Fruit fly (Drosophila melanogaster) whole organism, embryonic: ENCODE results near the gene CG11737.

ENCODE experiments used
- Bgb ChIP-seq: fragments of 200-800 bp; sonication (Bioruptor generic); IDR thresholded peaks from 2 replicates; pipeline ENCODE4 v1.3.6; 2022; ENCODE audit warnings: missing biosample characterization, missing genetic modification characterization; ENCODE audit not compliant: partially characterized antibody
- C15 ChIP-seq: fragments of 200-800 bp; sonication (Bioruptor generic); IDR thresholded peaks from 3 replicates; pipeline ENCODE4 v1.3.6; 2022; ENCODE audit warnings: missing biosample characterization, missing genetic modification characterization
- CG10979 ChIP-seq: fragments of 200-800 bp; sonication (Bioruptor generic); optimal IDR thresholded peaks from 2 replicates; lab custom pipeline; 2018; ENCODE audit warnings: missing biosample characterization, mild to moderate bottlenecking, missing genetic modification characterization, moderate library complexity
- CG11085 ChIP-seq: fragments of 200-800 bp; sonication (Bioruptor generic); IDR thresholded peaks from 2 replicates; pipeline ENCODE4 v1.3.6; 2022; ENCODE audit warnings: missing biosample characterization, missing genetic modification characterization
- CG11456 ChIP-seq: fragments of 200-800 bp; sonication (Bioruptor generic); IDR thresholded peaks from 3 replicates; pipeline ENCODE4 v1.3.6; 2022; ENCODE audit warnings: missing biosample characterization, missing genetic modification characterization
- CG15514 ChIP-seq: fragments of 200-800 bp; sonication (Bioruptor generic); optimal IDR thresholded peaks from 3 replicates; lab custom pipeline; 2017; ENCODE audit warnings: missing biosample characterization, missing genetic modification characterization, mild to moderate bottlenecking, moderate library complexity, missing genetic modification reagents
- CG17328 ChIP-seq: fragments of 200-800 bp; sonication (Bioruptor generic); IDR thresholded peaks from 2 replicates; pipeline ENCODE4 v1.3.6; 2022; ENCODE audit warnings: missing biosample characterization, missing genetic modification characterization
- CG17385 ChIP-seq: fragments of 200-800 bp; sonication (Bioruptor generic); optimal IDR thresholded peaks from 3 replicates; lab custom pipeline; 2018; ENCODE audit warnings: missing biosample characterization, mild to moderate bottlenecking, missing genetic modification characterization
- CG18599 ChIP-seq: fragments of 200-800 bp; sonication (Bioruptor generic); optimal IDR thresholded peaks from 3 replicates; lab custom pipeline; 2017; ENCODE audit warnings: missing biosample characterization, missing genetic modification characterization, mild to moderate bottlenecking, moderate library complexity, missing genetic modification reagents
- CG2202 ChIP-seq: fragments of 200-800 bp; sonication (Bioruptor generic); optimal IDR thresholded peaks from 2 replicates; lab custom pipeline; 2018; ENCODE audit warnings: missing biosample characterization, mild to moderate bottlenecking, missing genetic modification characterization
- CG3163 ChIP-seq: fragments of 200-800 bp; sonication (Bioruptor generic); optimal IDR thresholded peaks from 3 replicates; lab custom pipeline; 2016; ENCODE audit warnings: missing biosample characterization, missing genetic modification characterization
- CG5245 ChIP-seq: fragments of 200-800 bp; sonication (Bioruptor generic); optimal IDR thresholded peaks from 3 replicates; lab custom pipeline; 2016; ENCODE audit warnings: missing biosample characterization, missing genetic modification characterization
- CG5953 ChIP-seq: fragments of 200-800 bp; sonication (Bioruptor generic); IDR thresholded peaks from 2 replicates; pipeline ENCODE4 v1.3.6; 2022; ENCODE audit warnings: missing biosample characterization, missing genetic modification characterization
- CG6689 ChIP-seq: fragments of 200-800 bp; sonication (Bioruptor generic); IDR thresholded peaks from 2 replicates; pipeline ENCODE4 v1.3.6; 2022; ENCODE audit warnings: missing biosample characterization, missing genetic modification characterization
- CG6791 ChIP-seq: fragments of 200-800 bp; sonication (Bioruptor generic); IDR thresholded peaks from 3 replicates; pipeline ENCODE4 v1.3.6; 2022; ENCODE audit warnings: missing biosample characterization, missing genetic modification characterization; ENCODE audit not compliant: partially characterized antibody
- CG7271 ChIP-seq: fragments of 200-800 bp; sonication (Bioruptor generic); optimal IDR thresholded peaks from 2 replicates; lab custom pipeline; 2018; ENCODE audit warnings: missing biosample characterization, mild to moderate bottlenecking, missing genetic modification characterization, moderate library complexity
- CG7357 ChIP-seq: fragments of 200-800 bp; sonication (Bioruptor generic); IDR thresholded peaks from 3 replicates; pipeline ENCODE4 v1.3.6; 2022; ENCODE audit warnings: missing biosample characterization, missing genetic modification characterization
- CG7786 ChIP-seq: fragments of 200-800 bp; sonication (Bioruptor generic); optimal IDR thresholded peaks from 2 replicates; lab custom pipeline; 2016; ENCODE audit warnings: missing biosample characterization, missing genetic modification characterization
- CG9215 ChIP-seq: fragments of 200-800 bp; sonication (Bioruptor generic); IDR thresholded peaks from 2 replicates; pipeline ENCODE4 v1.3.6; 2022; ENCODE audit warnings: missing biosample characterization, missing genetic modification characterization
- CG9817 ChIP-seq: fragments of 200-800 bp; sonication (Bioruptor generic); optimal IDR thresholded peaks from 2 replicates; lab custom pipeline; 2018; ENCODE audit warnings: missing biosample characterization, mild to moderate bottlenecking, missing genetic modification characterization, moderate library complexity
- Dip3 ChIP-seq: fragments of 200-800 bp; sonication (Bioruptor generic); optimal IDR thresholded peaks from 3 replicates; lab custom pipeline; 2016; ENCODE audit warnings: missing biosample characterization, missing genetic modification characterization
- Dp ChIP-seq: fragments of 200-800 bp; sonication (Bioruptor generic); optimal IDR thresholded peaks from 2 replicates; lab custom pipeline; 2018; ENCODE audit warnings: missing biosample characterization, mild to moderate bottlenecking, missing genetic modification characterization, moderate library complexity
- H2.0 ChIP-seq: fragments of 200-800 bp; sonication (Bioruptor generic); IDR thresholded peaks from 2 replicates; pipeline ENCODE4 v1.3.6; 2022; ENCODE audit warnings: missing biosample characterization, missing genetic modification characterization
- Hmx ChIP-seq: fragments of 200-800 bp; sonication (Bioruptor generic); optimal IDR thresholded peaks from 2 replicates; lab custom pipeline; 2016; ENCODE audit warnings: missing biosample characterization, missing genetic modification characterization
- Hr3 ChIP-seq: fragments of 200-800 bp; sonication (Bioruptor generic); optimal IDR thresholded peaks from 3 replicates; lab custom pipeline; 2016; ENCODE audit warnings: missing biosample characterization, missing genetic modification characterization
- Jarid2 ChIP-seq: fragments of 200-800 bp; sonication (Bioruptor generic); optimal IDR thresholded peaks from 3 replicates; lab custom pipeline; 2017; ENCODE audit warnings: mild to moderate bottlenecking, missing biosample characterization, missing genetic modification reagents, missing genetic modification characterization
- MTF-1 ChIP-seq: fragments of 200-800 bp; sonication (Bioruptor generic); optimal IDR thresholded peaks from 2 replicates; lab custom pipeline; 2018; ENCODE audit warnings: missing biosample characterization, mild to moderate bottlenecking, missing genetic modification characterization, borderline replicate concordance
- NC2α ChIP-seq: fragments of 200-800 bp; sonication (Bioruptor generic); optimal IDR thresholded peaks from 2 replicates; lab custom pipeline; 2016; ENCODE audit warnings: missing biosample characterization, missing genetic modification characterization
- NK7.1 ChIP-seq: fragments of 200-800 bp; sonication (Bioruptor generic); optimal IDR thresholded peaks from 3 replicates; lab custom pipeline; 2016; ENCODE audit warnings: missing biosample characterization, missing genetic modification characterization
- Nf-YC ChIP-seq: fragments of 200-800 bp; optimal IDR thresholded peaks from 3 replicates; lab custom pipeline; 2019; ENCODE audit warnings: missing biosample characterization, mild to moderate bottlenecking, missing genetic modification characterization, moderate library complexity
- Rfx ChIP-seq: fragments of 200-800 bp; sonication (Bioruptor generic); IDR thresholded peaks from 2 replicates; pipeline ENCODE4 v1.3.6; 2022; ENCODE audit warnings: missing biosample characterization, missing genetic modification characterization
- YL-1 ChIP-seq: fragments of 200-800 bp; sonication (Bioruptor generic); optimal IDR thresholded peaks from 3 replicates; lab custom pipeline; 2017; ENCODE audit warnings: missing biosample characterization, mild to moderate bottlenecking, missing genetic modification characterization
- al ChIP-seq: fragments of 200-800 bp; sonication (Bioruptor generic); IDR thresholded peaks from 2 replicates; pipeline ENCODE4 v1.3.6; 2022; ENCODE audit warnings: missing biosample characterization, missing genetic modification characterization
- az2 ChIP-seq: fragments of 200-800 bp; sonication (Bioruptor generic); optimal IDR thresholded peaks from 3 replicates; lab custom pipeline; 2016; ENCODE audit warnings: missing biosample characterization, missing genetic modification characterization
- bab2 ChIP-seq: fragments of 200-800 bp; sonication (Bioruptor generic); optimal IDR thresholded peaks from 2 replicates; lab custom pipeline; 2016; ENCODE audit warnings: missing biosample characterization, missing genetic modification characterization
- bsh ChIP-seq, 2 experiments: fragments of 200-800 bp; sonication (Bioruptor generic); optimal IDR thresholded peaks; 2 replicates each; lab custom pipeline; 2017 to 2018; ENCODE audit warnings: mild to moderate bottlenecking in 2 of 2, missing biosample characterization in 2 of 2, missing genetic modification characterization in 2 of 2, moderate library complexity in 1 of 2
- cg ChIP-seq: fragments of 200-800 bp; sonication (Bioruptor generic); optimal IDR thresholded peaks from 3 replicates; lab custom pipeline; 2019; ENCODE audit warnings: missing biosample characterization, mild to moderate bottlenecking, missing genetic modification characterization, moderate library complexity
- danr ChIP-seq: fragments of 200-800 bp; sonication (Bioruptor generic); IDR thresholded peaks from 2 replicates; pipeline ENCODE4 v1.3.6; 2022; ENCODE audit warnings: missing biosample characterization, missing genetic modification characterization
- disco-r ChIP-seq: fragments of 200-800 bp; sonication (Bioruptor generic); optimal IDR thresholded peaks from 2 replicates; lab custom pipeline; 2016; ENCODE audit warnings: missing biosample characterization, missing genetic modification characterization
- eyg ChIP-seq: fragments of 200-800 bp; sonication (Bioruptor generic); optimal IDR thresholded peaks from 3 replicates; lab custom pipeline; 2016; ENCODE audit warnings: missing biosample characterization, missing genetic modification characterization
- fd102C ChIP-seq: fragments of 200-800 bp; sonication (Bioruptor generic); optimal IDR thresholded peaks from 2 replicates; lab custom pipeline; 2018; ENCODE audit warnings: missing biosample characterization, mild to moderate bottlenecking, missing genetic modification characterization, moderate library complexity
- fd64A ChIP-seq: fragments of 200-800 bp; sonication (Bioruptor generic); optimal IDR thresholded peaks from 3 replicates; lab custom pipeline; 2018; ENCODE audit warnings: missing biosample characterization, mild to moderate bottlenecking, missing genetic modification characterization
- fd96Cb ChIP-seq: fragments of 200-800 bp; sonication (Bioruptor generic); optimal IDR thresholded peaks from 2 replicates; lab custom pipeline; 2018; ENCODE audit warnings: missing biosample characterization, mild to moderate bottlenecking, missing genetic modification characterization, moderate library complexity
- gcm2 ChIP-seq: fragments of 200-800 bp; sonication (Bioruptor generic); optimal IDR thresholded peaks from 2 replicates; lab custom pipeline; 2016; ENCODE audit warnings: missing biosample characterization, missing genetic modification characterization
- gsb ChIP-seq: fragments of 200-800 bp; sonication (Bioruptor generic); IDR thresholded peaks from 2 replicates; pipeline ENCODE4 v1.3.6; 2022; ENCODE audit warnings: missing biosample characterization, missing genetic modification characterization
- inv ChIP-seq: fragments of 200-800 bp; sonication (Bioruptor generic); IDR thresholded peaks from 2 replicates; pipeline ENCODE4 v1.3.6; 2022; ENCODE audit warnings: missing biosample characterization, missing genetic modification characterization; ENCODE audit not compliant: partially characterized antibody
- pb ChIP-seq: fragments of 200-800 bp; sonication (Bioruptor generic); optimal IDR thresholded peaks from 3 replicates; lab custom pipeline; 2016; ENCODE audit warnings: missing biosample characterization, missing genetic modification characterization
- pzg ChIP-seq: fragments of 200-800 bp; sonication (Bioruptor generic); optimal IDR thresholded peaks from 3 replicates; lab custom pipeline; 2018; ENCODE audit warnings: missing biosample characterization, mild to moderate bottlenecking, missing genetic modification characterization, moderate library complexity
- ranshi ChIP-seq: fragments of 200-800 bp; sonication (Bioruptor generic); IDR thresholded peaks from 2 replicates; pipeline ENCODE4 v1.3.6; 2022; ENCODE audit warnings: missing biosample characterization, missing genetic modification characterization
- scrt ChIP-seq: fragments of 200-800 bp; sonication (Bioruptor generic); optimal IDR thresholded peaks from 2 replicates; lab custom pipeline; 2018; ENCODE audit warnings: missing biosample characterization, mild to moderate bottlenecking, missing genetic modification characterization, moderate library complexity
- sisA ChIP-seq: fragments of 200-800 bp; sonication (Bioruptor generic); IDR thresholded peaks from 2 replicates; pipeline ENCODE4 v1.3.6; 2022; ENCODE audit warnings: missing biosample characterization, missing genetic modification characterization
- tgo ChIP-seq: fragments of 200-800 bp; sonication (Bioruptor generic); IDR thresholded peaks from 3 replicates; pipeline ENCODE4 v1.3.6; 2022; ENCODE audit warnings: missing biosample characterization, missing genetic modification characterization

CG11737 gene

DNA sequence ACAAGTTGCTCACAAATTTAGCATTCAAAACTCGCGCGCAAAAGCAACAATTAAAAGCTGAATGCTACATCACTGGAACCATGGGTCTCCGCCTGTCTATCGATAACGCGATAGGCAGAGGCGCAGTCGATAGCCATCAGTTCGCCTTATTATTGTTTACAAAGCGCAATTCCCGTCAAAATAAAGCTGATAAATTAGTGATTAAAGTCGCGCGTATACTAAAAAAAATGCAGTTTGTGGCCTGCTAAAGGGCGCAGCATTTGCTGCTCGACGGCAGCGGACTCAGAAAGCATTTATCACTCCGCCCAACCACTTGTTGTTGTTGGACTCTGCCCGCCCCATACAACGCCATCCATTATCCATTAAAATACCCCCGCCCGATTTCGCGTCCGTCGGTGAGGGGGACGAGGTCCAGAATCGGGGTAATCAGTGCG lies at the start of gene CG11737 (continued):
- TF ChIP-seq CG7271 (tag; lab: Kevin White, UChicago) (no peak), fd64A (GFP tag; lab: Kevin White, UChicago) (no peak), fd102C (GFP tag; lab: Kevin White, UChicago) (no peak), pb (GFP tag; lab: Kevin White, UChicago) (no peak), CG18599 (GFP tag; lab: Kevin White, UChicago) (no peak), CG2202 (no peak), az2 (GFP tag; lab: Kevin White, UChicago) (no peak), sisA (GFP tag; lab: Robert Waterston, UW) (no peak), Rfx (peak; percentile 41; the same call in 1 of the 2 replicates), CG5245 (no peak), cg (no peak), C15 (no peak), YL-1 (GFP tag; lab: Kevin White, UChicago) (peak; percentile 17), fd96Cb (tag; lab: Kevin White, UChicago) (no peak), CG6689 (GFP tag; lab: Robert Waterston, UW) (no peak), Hmx (GFP tag; lab: Kevin White, UChicago) (no peak), CG10979 (tag; lab: Kevin White, UChicago) (no peak), Dp (peak; percentile 95), eyg (GFP tag; lab: Kevin White, UChicago) (no peak), bab2 (GFP tag; lab: Kevin White, UChicago) (no peak), H2.0 (no peak), MTF-1 (GFP tag; lab: Kevin White, UChicago) (no peak), pzg (GFP tag; lab: Kevin White, UChicago) (peak; percentile 69), CG15514 (peak; percentile 84), gcm2 (GFP tag; lab: Kevin White, UChicago) (no peak), CG6791 (peak; percentile 82), Jarid2 (GFP tag; lab: Kevin White, UChicago) (peak; percentile 29), CG17328 (GFP tag; lab: Robert Waterston, UW) (no peak), Dip3 (GFP tag; lab: Kevin White, UChicago) (no peak), CG7786 (GFP tag; lab: Kevin White, UChicago) (no peak), al (GFP tag; lab: Robert Waterston, UW) (no peak), CG11085 (GFP tag; lab: Robert Waterston, UW) (no peak), disco-r (no peak), CG7357 (no peak), CG11456 (GFP tag; lab: Robert Waterston, UW) (no peak), Bgb (GFP tag; lab: Robert Waterston, UW) (peak; percentile 79), NC2α (no peak), gsb (GFP tag; lab: Robert Waterston, UW) (no peak), CG9817 (tag; lab: Kevin White, UChicago) (no peak), CG3163 (GFP tag; lab: Kevin White, UChicago) (no peak), CG17385 (GFP tag; lab: Kevin White, UChicago) (no peak), scrt (GFP tag; lab: Kevin White, UChicago) (peak; percentile 69), ranshi (GFP tag; lab: Robert Waterston, UW) (no peak), Nf-YC (tag; lab: Kevin White, UChicago) (no peak), inv (GFP tag; lab: Robert Waterston, UW) (peak; percentile 40), CG5953 (no peak), CG9215 (no peak), Hr3 (GFP tag; lab: Kevin White, UChicago) (no peak), tgo (GFP tag; lab: Robert Waterston, UW) (no peak), danr (no peak), NK7.1 (GFP tag; lab: Kevin White, UChicago) (no peak), bsh (GFP tag; optimal IDR thresholded peaks at IDR 0.05; lab: Kevin White, UChicago) (no peak)
